Worm (Caenorhabditis elegans) whole organism, L4/young adult: ENCODE data around the gene srlf-4.

Experiments
- W03F9.2 ChIP-seq: fragments of 150-350 bp; optimal IDR thresholded peaks from 2 replicates; lab custom pipeline; 2014; ENCODE audit warnings: missing biosample characterization, missing genetic modification characterization
- dao-5 ChIP-seq: sonication (generic microtip); optimal IDR thresholded peaks from 2 replicates; lab custom pipeline; 2016; ENCODE audit warnings: missing genotype, missing genetic modification characterization, moderate library complexity, missing compliant biosample characterization
- him-1 ChIP-seq: sonication (generic microtip); optimal IDR thresholded peaks from 2 replicates; lab custom pipeline; 2016; ENCODE audit warnings: missing genotype, missing genetic modification reagents, missing genetic modification characterization, missing compliant biosample characterization

Gene srlf-4

ce11 chrIV:12936221-12936776 lies 12.1 kb upstream of the srlf-4 start, which contains the start of the genes cld-1 and dod-21:
TSS of gene cld-1 (minus strand) at chrIV:12936271.
TSS of gene dod-21 (plus strand) at chrIV:12936738.
- TF ChIP-seq W03F9.2 (tag; lab: Kevin White, UChicago) (peak; percentile 28), him-1 (tag; lab: Kevin White, UChicago) (no peak), dao-5 (no peak)

- no peak for TF ChIP-seq him-1 (tag; lab: Kevin White, UChicago)
- TF ChIP-seq W03F9.2 (tag; lab: Kevin White, UChicago): no peak
- no peak for TF ChIP-seq dao-5
Observed at ce11 chrIV:12926639-12927038, 2.4 kb upstream of the srlf-4 start, which contains the start of gene srlf-5. TSS of gene srlf-5 (minus strand) at chrIV:12926739.

- TF ChIP-seq him-1 (tag; lab: Kevin White, UChicago) (no peak), dao-5 (no peak), W03F9.2 (tag; lab: Kevin White, UChicago) (no peak)
Observed at ce11 chrIV:12921027-12921426, 3.2 kb downstream of the srlf-4 start, which contains the start of gene C32H11.4. TSS of gene C32H11.4 (plus strand) at chrIV:12921264.

DNA sequence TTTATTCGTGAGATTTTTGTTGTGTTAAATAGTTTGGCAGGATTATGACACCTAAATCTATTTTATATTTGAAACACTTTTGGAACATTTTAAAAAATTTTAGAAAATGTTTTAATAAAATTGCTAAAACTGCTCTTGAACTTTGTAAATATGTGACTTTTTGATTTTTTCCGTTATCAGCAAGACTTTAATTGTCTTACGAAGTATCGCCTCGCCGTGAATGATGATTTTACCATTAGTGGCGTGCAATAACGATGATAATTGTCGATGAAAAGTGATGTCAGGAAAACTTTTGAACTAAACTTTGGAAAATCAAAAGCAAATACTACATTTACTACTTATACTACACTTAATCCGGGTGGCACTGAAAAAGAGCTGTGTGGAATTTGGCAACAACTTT lies 3.7 kb downstream of the srlf-4 start:
- TF ChIP-seq dao-5 (no peak), him-1 (tag; lab: Kevin White, UChicago) (no peak), W03F9.2 (tag; lab: Kevin White, UChicago) (no peak)

- TF ChIP-seq dao-5 (no peak), him-1 (tag; lab: Kevin White, UChicago) (no peak), W03F9.2 (tag; lab: Kevin White, UChicago) (no peak)
Observed at ce11 chrIV:12918256-12918655, 6.0 kb downstream of the srlf-4 start, which contains the start of gene C32H11.3. TSS of gene C32H11.3 (plus strand) at chrIV:12918556.

ce11 chrIV:12915479-12915878 lies 8.8 kb downstream of the srlf-4 start, which contains the start of gene srz-15:
TSS of gene srz-15 (plus strand) at chrIV:12915779.
- no peak for TF ChIP-seq W03F9.2 (tag; lab: Kevin White, UChicago)
- no peak for TF ChIP-seq dao-5
- TF ChIP-seq him-1 (tag; lab: Kevin White, UChicago): no peak

DNA sequence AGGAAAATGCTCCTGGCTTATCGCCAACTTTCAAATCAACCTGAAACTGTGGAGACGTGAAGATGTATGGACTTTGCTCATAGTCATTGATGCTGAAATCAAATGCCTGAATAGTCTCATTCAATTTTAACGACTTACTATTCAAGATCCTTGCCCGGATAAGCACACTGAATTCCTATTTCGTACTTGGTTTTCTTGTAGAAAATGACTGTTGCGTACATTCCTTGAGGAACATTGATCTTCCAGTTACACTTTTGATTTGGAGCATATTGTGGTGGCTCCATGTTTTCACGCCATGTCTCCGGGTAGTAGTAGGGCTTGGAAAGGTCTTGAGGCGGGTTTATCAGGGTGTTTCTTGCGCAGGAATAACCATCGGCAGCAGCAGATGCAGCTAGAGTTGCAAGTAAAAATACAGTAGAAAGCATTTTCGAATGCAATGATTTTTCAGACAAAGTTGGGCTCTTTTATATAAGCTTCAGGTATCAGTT lies 9.7 kb downstream of the srlf-4 start, which contains the start of gene irg-6:
Gene irg-6, minus strand, starts transcription at position 438 of the 488 bp plus-strand sequence.
- no peak for TF ChIP-seq dao-5
- TF ChIP-seq W03F9.2 (tag; lab: Kevin White, UChicago): no peak
- no peak for TF ChIP-seq him-1 (tag; lab: Kevin White, UChicago)

DNA sequence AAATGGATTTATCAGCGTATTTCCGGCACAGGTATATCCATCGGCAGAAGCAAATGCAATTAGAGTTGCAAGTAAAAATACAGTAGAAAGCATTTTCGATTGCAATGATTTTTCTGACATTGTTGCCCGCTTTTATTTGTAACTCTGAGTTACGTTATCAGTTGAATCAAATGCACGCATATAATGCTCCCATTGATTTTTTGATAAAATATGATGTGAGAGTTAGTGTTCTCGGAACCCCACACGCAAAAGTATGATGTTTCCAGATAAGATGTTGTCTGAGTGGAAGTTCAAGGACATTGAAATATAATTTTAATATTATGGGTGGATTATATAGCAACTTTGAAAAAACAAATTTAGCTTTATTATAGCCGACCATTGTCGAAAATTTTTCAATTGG lies 12.2 kb downstream of the srlf-4 start, which contains the start of gene K08D8.5:
Gene K08D8.5, minus strand, starts transcription at position 140 of the 400 bp plus-strand sequence.
- TF ChIP-seq W03F9.2 (tag; lab: Kevin White, UChicago): no peak
- TF ChIP-seq him-1 (tag; lab: Kevin White, UChicago): no peak
- no peak for TF ChIP-seq dao-5

DNA sequence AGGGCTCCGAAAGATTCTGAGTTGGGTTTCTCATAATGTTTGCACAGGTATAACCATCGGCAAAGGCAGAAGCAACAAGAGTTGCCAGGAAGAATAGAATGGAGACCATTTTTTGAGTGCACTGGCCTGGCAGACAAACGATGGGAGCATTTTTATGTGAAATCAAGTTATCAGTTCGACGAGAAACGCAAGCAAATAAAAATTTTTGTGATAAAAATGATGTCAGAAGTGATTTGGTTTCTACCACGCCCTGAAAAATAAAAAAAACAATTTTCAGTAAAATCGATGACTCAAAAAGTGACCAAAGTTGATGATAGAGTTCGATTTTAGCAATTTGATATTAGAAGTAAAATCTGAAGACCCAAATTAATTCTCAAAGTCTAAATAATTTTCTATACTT lies 14.4 kb downstream of the srlf-4 start, which contains the start of gene K08D8.4:
Gene K08D8.4, minus strand, starts transcription at position 128 of the 400 bp plus-strand sequence.
- TF ChIP-seq W03F9.2 (tag; lab: Kevin White, UChicago): no peak
- TF ChIP-seq him-1 (tag; lab: Kevin White, UChicago): no peak
- no peak for TF ChIP-seq dao-5

DNA sequence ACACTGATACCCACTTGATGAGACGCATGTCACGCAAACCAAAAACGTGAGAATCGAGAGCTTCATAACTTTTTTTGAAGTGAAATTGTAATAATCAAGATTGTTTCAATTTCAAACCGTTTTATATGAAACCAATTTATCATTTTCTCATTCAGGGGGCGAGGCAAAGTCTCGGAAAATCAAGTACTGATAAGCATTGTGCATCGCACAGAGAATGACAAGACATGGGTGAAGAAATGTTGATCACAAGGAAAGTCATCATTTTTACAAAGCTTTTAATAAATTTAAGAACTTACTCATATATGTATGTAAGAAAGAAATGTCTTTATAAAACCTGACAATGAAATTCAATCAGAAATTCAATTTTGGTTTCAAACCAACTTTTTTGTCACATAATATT lies 17.7 kb downstream of the srlf-4 start, which contains the start of gene K08D8.3:
Gene K08D8.3, minus strand, starts transcription at position 131 of the 400 bp plus-strand sequence.
- no peak for TF ChIP-seq him-1 (tag; lab: Kevin White, UChicago)
- TF ChIP-seq dao-5: no peak

ce11 chrIV:12903687-12904086 lies 20.5 kb downstream of the srlf-4 start:
- no peak for TF ChIP-seq dao-5

- TF ChIP-seq W03F9.2 (tag; lab: Kevin White, UChicago) (no peak), dao-5 (no peak), him-1 (tag; lab: Kevin White, UChicago) (no peak)
Observed at ce11 chrIV:12902430-12903110, 21.7 kb downstream of the srlf-4 start, which contains the start of gene K08D8.2. TSS of gene K08D8.2 (plus strand) at chrIV:12903060.

DNA sequence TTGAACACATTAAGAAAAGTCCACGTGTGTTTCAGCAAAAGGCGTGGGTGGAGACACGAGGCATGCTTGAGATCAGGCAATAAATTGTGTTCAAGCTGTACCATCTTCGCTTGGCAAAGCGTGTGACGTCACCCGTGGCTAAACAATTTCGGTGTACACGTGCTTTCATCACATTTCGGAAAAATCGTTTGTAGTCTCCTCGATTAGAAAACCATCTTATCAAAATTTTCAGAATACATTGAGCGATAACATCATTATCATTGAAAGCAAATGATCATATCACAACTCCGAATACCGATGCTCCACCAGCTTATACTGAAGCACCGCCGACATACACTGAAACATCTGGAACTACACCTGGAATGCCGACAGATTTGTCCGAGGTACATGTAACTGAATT lies 22.6 kb downstream of the srlf-4 start:
- no peak for TF ChIP-seq dao-5
- TF ChIP-seq W03F9.2 (tag; lab: Kevin White, UChicago): no peak
- no peak for TF ChIP-seq him-1 (tag; lab: Kevin White, UChicago)

ce11 chrIV:12900267-12900666 lies 24.0 kb downstream of the srlf-4 start, which contains the start of gene K08D8.10:
TSS of gene K08D8.10 (plus strand) at chrIV:12900567.
- TF ChIP-seq W03F9.2 (tag; lab: Kevin White, UChicago) (no peak), dao-5 (no peak), him-1 (tag; lab: Kevin White, UChicago) (no peak)
